Worm (Caenorhabditis elegans) whole organism, L1 larva: Measurements from ENCODE around the gene sdhd-1.

Experiments used
- blmp-1 ChIP-seq: fragments of 150-350 bp; optimal IDR thresholded peaks from 2 replicates; lab custom pipeline; 2014; ENCODE audit warnings: missing biosample characterization, missing genetic modification characterization
- efl-1 ChIP-seq, 4 experiments: fragments of 150-350 bp; optimal IDR thresholded peaks in 3 of 4; peaks in 1 of 4; 1 replicate in 1 of 4; 2 replicates in 3 of 4; lab custom pipeline; 2014; ENCODE audit warnings: missing biosample characterization in 2 of 4, missing genetic modification characterization in 2 of 4, missing genetic modification reagents in 2 of 4
- irx-1 ChIP-seq: sonication (generic microtip); optimal IDR thresholded peaks from 2 replicates; lab custom pipeline; 2016; ENCODE audit warnings: missing genetic modification characterization, missing compliant biosample characterization
- lin-15B ChIP-seq: fragments of 150-350 bp; sonication (generic microtip); optimal IDR thresholded peaks from 3 replicates; lab custom pipeline; 2014; ENCODE audit warnings: missing biosample characterization, missing genetic modification characterization
- lin-39 ChIP-seq: fragments of 150-350 bp; optimal IDR thresholded peaks from 2 replicates; lab custom pipeline; 2014; ENCODE audit warnings: missing biosample characterization, missing genetic modification reagents, missing genetic modification characterization
- nhr-237 ChIP-seq: fragments of 150-350 bp; optimal IDR thresholded peaks from 2 replicates; lab custom pipeline; 2014; ENCODE audit warnings: missing biosample characterization, missing genetic modification characterization
- unc-98 ChIP-seq: fragments of 200-800 bp; sonication (Bioruptor generic); IDR thresholded peaks from 2 replicates; pipeline ENCODE4 v1.3.6; 2022; ENCODE audit warnings: missing genetic modification characterization, missing compliant biosample characterization
- ztf-11 ChIP-seq, 2 experiments: sonication (generic microtip); optimal IDR thresholded peaks; 2 replicates each; lab custom pipeline; 2016 to 2017; ENCODE audit warnings: missing genetic modification characterization in 2 of 2, missing biosample characterization in 1 of 2, missing compliant biosample characterization in 1 of 2

DNA sequence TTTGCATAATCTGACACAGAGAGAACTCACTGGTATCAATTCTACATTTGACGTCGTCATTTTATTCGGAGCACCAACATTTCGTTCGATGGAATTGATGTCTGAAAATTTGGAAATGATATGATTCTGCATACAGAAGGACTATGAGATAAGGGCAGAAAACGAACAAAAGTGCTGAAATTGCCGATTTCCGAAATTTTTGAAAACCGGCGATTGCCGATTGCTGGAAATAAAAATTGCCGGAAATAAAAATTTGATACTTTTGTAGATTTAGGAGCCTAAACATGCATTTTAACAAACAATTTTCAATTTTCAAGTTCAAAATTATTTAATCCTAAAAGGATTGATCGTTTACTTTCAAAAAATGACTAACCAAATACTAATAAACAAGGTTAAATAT lies 39.6 kb upstream of the sdhd-1 start, which contains the start of gene unc-53:
- TF ChIP-seq nhr-237 (tag; lab: Kevin White, UChicago) (no peak), efl-1 (optimal IDR thresholded peaks at IDR 0.05; lab: Kevin White, UChicago) (no peak), efl-1 (GFP tag; optimal IDR thresholded peaks at IDR 0.05 in 1 of 2; lab: Kevin White, UChicago) (no peak), irx-1 (tag; lab: Kevin White, UChicago) (no peak), unc-98 (GFP tag; lab: Robert Waterston, UW) (no peak), lin-39 (tag; lab: Kevin White, UChicago) (no peak), blmp-1 (tag; lab: Kevin White, UChicago) (no peak), lin-15B (tag; lab: Kevin White, UChicago) (no peak), ztf-11 (tag; optimal IDR thresholded peaks at IDR 0.05; lab: Kevin White, UChicago) (no peak)
